Fruit fly (Drosophila melanogaster) whole organism, embryonic: ENCODE results near the gene Or67d.
A peak's percentile ranks its signal among the peaks of the same experiment; 100 is the strongest.

Experiments used
- Antp ChIP-seq: fragments of 200-800 bp; sonication (Bioruptor generic); optimal IDR thresholded peaks from 3 replicates; lab custom pipeline; 2016; ENCODE audit warnings: missing biosample characterization, missing genetic modification characterization
- CG10147 ChIP-seq: fragments of 200-800 bp; sonication (Bioruptor generic); optimal IDR thresholded peaks from 2 replicates; lab custom pipeline; 2019; ENCODE audit warnings: missing biosample characterization, mild to moderate bottlenecking, missing genetic modification characterization, moderate library complexity
- CG10979 ChIP-seq: fragments of 200-800 bp; sonication (Bioruptor generic); optimal IDR thresholded peaks from 2 replicates; lab custom pipeline; 2018; ENCODE audit warnings: missing biosample characterization, mild to moderate bottlenecking, missing genetic modification characterization, moderate library complexity
- CG12104 ChIP-seq: fragments of 200-800 bp; sonication (Bioruptor generic); optimal IDR thresholded peaks from 3 replicates; lab custom pipeline; 2016; ENCODE audit warnings: missing biosample characterization, missing genetic modification characterization
- CG12155 ChIP-seq: fragments of 200-800 bp; sonication (Bioruptor generic); optimal IDR thresholded peaks from 3 replicates; lab custom pipeline; 2016; ENCODE audit warnings: missing biosample characterization, missing genetic modification characterization
- CG12236 ChIP-seq: fragments of 200-800 bp; sonication (Bioruptor generic); optimal IDR thresholded peaks from 2 replicates; lab custom pipeline; 2016; ENCODE audit warnings: missing biosample characterization, missing genetic modification characterization
- CG14014 ChIP-seq: fragments of 200-800 bp; sonication (Bioruptor generic); IDR thresholded peaks from 2 replicates; pipeline ENCODE4 v1.3.6; 2022; ENCODE audit warnings: missing biosample characterization, missing genetic modification characterization
- CG14050 ChIP-seq: fragments of 200-800 bp; sonication (Bioruptor generic); IDR thresholded peaks from 3 replicates; pipeline ENCODE4 v1.3.6; 2022; ENCODE audit warnings: missing biosample characterization, missing genetic modification characterization
- CG15514 ChIP-seq: fragments of 200-800 bp; sonication (Bioruptor generic); optimal IDR thresholded peaks from 3 replicates; lab custom pipeline; 2017; ENCODE audit warnings: missing biosample characterization, missing genetic modification characterization, mild to moderate bottlenecking, moderate library complexity, missing genetic modification reagents
- CG18011 ChIP-seq: fragments of 200-800 bp; sonication (Bioruptor generic); optimal IDR thresholded peaks from 2 replicates; lab custom pipeline; 2017; ENCODE audit warnings: missing biosample characterization, missing genetic modification characterization, mild to moderate bottlenecking, moderate library complexity, missing genotype
- CG18476 ChIP-seq: fragments of 200-800 bp; sonication (Bioruptor generic); optimal IDR thresholded peaks from 2 replicates; lab custom pipeline; 2016; ENCODE audit warnings: missing biosample characterization, mild to moderate bottlenecking, missing genetic modification characterization
- CG2116 ChIP-seq: fragments of 200-800 bp; sonication (Bioruptor generic); optimal IDR thresholded peaks from 3 replicates; lab custom pipeline; 2018; ENCODE audit warnings: missing biosample characterization, mild to moderate bottlenecking, missing genetic modification characterization
- CG30403 ChIP-seq: fragments of 200-800 bp; sonication (Bioruptor generic); optimal IDR thresholded peaks from 3 replicates; lab custom pipeline; 2016; ENCODE audit warnings: missing biosample characterization, missing genetic modification characterization
- CG6654 ChIP-seq: fragments of 200-800 bp; sonication (Bioruptor generic); optimal IDR thresholded peaks from 2 replicates; lab custom pipeline; 2017; ENCODE audit warnings: missing biosample characterization, mild to moderate bottlenecking, missing genetic modification characterization
- CG7372 ChIP-seq: fragments of 200-800 bp; sonication (Bioruptor generic); IDR thresholded peaks from 2 replicates; pipeline ENCODE4 v1.3.6; 2022; ENCODE audit warnings: missing biosample characterization, missing genetic modification characterization
- CkIIα-i1 ChIP-seq: fragments of 200-800 bp; sonication (Bioruptor generic); IDR thresholded peaks from 2 replicates; pipeline ENCODE4 v1.3.6; 2022; ENCODE audit warnings: missing biosample characterization, missing genetic modification characterization
- D ChIP-seq, 2 experiments: fragments of 200-800 bp in 1 of 2; fragments of >200 bp in 1 of 2; sonication (Bioruptor generic) in 1 of 2; optimal IDR thresholded peaks; 2 replicates in 1 of 2; 3 replicates in 1 of 2; lab custom pipeline; 2017; ENCODE audit warnings: mild to moderate bottlenecking in 1 of 2, missing biosample characterization in 1 of 2, missing genetic modification characterization in 1 of 2, missing genetic modification reagents in 1 of 2
- Doc3 ChIP-seq: fragments of 200-800 bp; sonication (Bioruptor generic); IDR thresholded peaks from 3 replicates; pipeline ENCODE4 v1.3.6; 2022; ENCODE audit warnings: missing biosample characterization, missing genetic modification characterization; ENCODE audit not compliant: partially characterized antibody
- ERR ChIP-seq: fragments of 200-800 bp; sonication (Bioruptor generic); optimal IDR thresholded peaks from 2 replicates; lab custom pipeline; 2016; ENCODE audit warnings: missing biosample characterization, missing genetic modification characterization
- H15 ChIP-seq: fragments of 200-800 bp; sonication (Bioruptor generic); IDR thresholded peaks from 3 replicates; pipeline ENCODE4 v1.3.6; 2022; ENCODE audit warnings: missing biosample characterization, missing genetic modification characterization
- NC2β ChIP-seq: fragments of 200-800 bp; sonication (Bioruptor generic); optimal IDR thresholded peaks from 2 replicates; lab custom pipeline; 2016; ENCODE audit warnings: missing biosample characterization, missing genetic modification characterization
- Opbp ChIP-seq: fragments of 200-800 bp; sonication (Bioruptor generic); IDR thresholded peaks from 3 replicates; pipeline ENCODE4 v1.3.6; 2022; ENCODE audit warnings: missing biosample characterization, missing genetic modification characterization; ENCODE audit not compliant: partially characterized antibody
- Rx ChIP-seq: fragments of 200-800 bp; sonication (Bioruptor generic); IDR thresholded peaks from 2 replicates; pipeline ENCODE4 v1.3.6; 2022; ENCODE audit warnings: missing biosample characterization, missing genetic modification characterization
- Scr ChIP-seq: fragments of 200-800 bp; sonication (Bioruptor generic); IDR thresholded peaks from 2 replicates; pipeline ENCODE4 v1.3.6; 2022; ENCODE audit warnings: missing biosample characterization, missing genetic modification characterization; ENCODE audit not compliant: partially characterized antibody
- amos ChIP-seq: fragments of 200-800 bp; sonication (Bioruptor generic); IDR thresholded peaks from 2 replicates; pipeline ENCODE4 v1.3.6; 2022; ENCODE audit warnings: missing biosample characterization, missing genetic modification characterization; ENCODE audit not compliant: partially characterized antibody
- ash1 ChIP-seq: fragments of 200-800 bp; sonication (Bioruptor generic); optimal IDR thresholded peaks from 2 replicates; lab custom pipeline; 2018; ENCODE audit warnings: missing biosample characterization, mild to moderate bottlenecking, missing genetic modification characterization
- bbx ChIP-seq: fragments of 200-800 bp; sonication (Bioruptor generic); IDR thresholded peaks from 2 replicates; pipeline ENCODE4 v1.3.6; 2022; ENCODE audit warnings: missing biosample characterization, missing genetic modification characterization; ENCODE audit not compliant: partially characterized antibody
- br ChIP-seq: fragments of >200 bp; optimal IDR thresholded peaks from 2 replicates; lab custom pipeline; 2017
- bsh ChIP-seq, 2 experiments: fragments of 200-800 bp; sonication (Bioruptor generic); optimal IDR thresholded peaks; 2 replicates each; lab custom pipeline; 2017 to 2018; ENCODE audit warnings: mild to moderate bottlenecking in 2 of 2, missing biosample characterization in 2 of 2, missing genetic modification characterization in 2 of 2, moderate library complexity in 1 of 2
- chm ChIP-seq: fragments of 200-800 bp; sonication (Bioruptor generic); IDR thresholded peaks from 2 replicates; pipeline ENCODE4 v1.3.6; 2022; ENCODE audit warnings: missing biosample characterization, missing genetic modification characterization
- crc ChIP-seq: fragments of 200-800 bp; sonication (Bioruptor generic); optimal IDR thresholded peaks from 2 replicates; lab custom pipeline; 2016; ENCODE audit warnings: missing biosample characterization, missing genetic modification characterization
- dati ChIP-seq: fragments of 200-800 bp; sonication (Bioruptor generic); IDR thresholded peaks from 2 replicates; pipeline ENCODE4 v1.3.6; 2022; ENCODE audit warnings: missing biosample characterization, missing genetic modification characterization
- dm ChIP-seq: fragments of 200-800 bp; sonication (Bioruptor generic); optimal IDR thresholded peaks from 3 replicates; lab custom pipeline; 2016; ENCODE audit warnings: missing biosample characterization, missing genetic modification characterization
- ewg ChIP-seq: fragments of 200-800 bp; sonication (Bioruptor generic); optimal IDR thresholded peaks from 3 replicates; lab custom pipeline; 2017; ENCODE audit warnings: mild to moderate bottlenecking, missing biosample characterization, missing genetic modification reagents, missing genetic modification characterization
- exex ChIP-seq: fragments of 200-800 bp; sonication (Bioruptor generic); optimal IDR thresholded peaks from 4 replicates; lab custom pipeline; 2018; ENCODE audit warnings: missing biosample characterization, mild to moderate bottlenecking, missing genetic modification characterization, moderate library complexity
- eyg ChIP-seq: fragments of 200-800 bp; sonication (Bioruptor generic); optimal IDR thresholded peaks from 3 replicates; lab custom pipeline; 2016; ENCODE audit warnings: missing biosample characterization, missing genetic modification characterization
- fru ChIP-seq: fragments of >200 bp; optimal IDR thresholded peaks from 2 replicates; lab custom pipeline; 2017
- grn ChIP-seq: fragments of 200-800 bp; sonication (Bioruptor generic); optimal IDR thresholded peaks from 3 replicates; lab custom pipeline; 2017; ENCODE audit warnings: missing biosample characterization, missing genetic modification characterization
- hbn ChIP-seq: fragments of 200-800 bp; sonication (Bioruptor generic); IDR thresholded peaks from 2 replicates; pipeline ENCODE4 v1.3.6; 2022; ENCODE audit warnings: missing biosample characterization, missing genetic modification characterization; ENCODE audit not compliant: partially characterized antibody
- insv ChIP-seq, 2 experiments: fragments of 200-800 bp; sonication (Bioruptor generic); optimal IDR thresholded peaks; 3 replicates each; lab custom pipeline; 2016 to 2018; ENCODE audit warnings: missing biosample characterization in 2 of 2, missing genetic modification characterization in 2 of 2
- sens ChIP-seq: fragments of 200-800 bp; sonication (Bioruptor generic); peaks from one replicate; lab custom pipeline; 2016; ENCODE audit warnings: missing biosample characterization, missing genetic modification characterization
- sens-2 ChIP-seq: fragments of 200-800 bp; sonication (Bioruptor generic); IDR thresholded peaks from 2 replicates; pipeline ENCODE4 v1.3.6; 2022; ENCODE audit warnings: missing biosample characterization, missing genetic modification characterization
- slbo ChIP-seq: fragments of 200-800 bp; sonication (Bioruptor generic); IDR thresholded peaks from 2 replicates; pipeline ENCODE4 v1.3.6; 2022; ENCODE audit warnings: missing biosample characterization, missing genetic modification characterization
- sob ChIP-seq: fragments of 200-800 bp; sonication (Bioruptor generic); IDR thresholded peaks from 2 replicates; pipeline ENCODE4 v1.3.6; 2022; ENCODE audit warnings: missing biosample characterization, missing genetic modification characterization
- sug ChIP-seq: fragments of 200-800 bp; optimal IDR thresholded peaks from 2 replicates; lab custom pipeline; 2019; ENCODE audit warnings: missing biosample characterization, mild to moderate bottlenecking, missing genetic modification characterization, moderate library complexity
- tin ChIP-seq: fragments of 200-800 bp; sonication (Bioruptor generic); optimal IDR thresholded peaks from 3 replicates; lab custom pipeline; 2016; ENCODE audit warnings: missing biosample characterization, missing genetic modification characterization
- tna ChIP-seq: fragments of 200-800 bp; sonication (Bioruptor generic); IDR thresholded peaks from 2 replicates; pipeline ENCODE4 v1.3.6; 2022; ENCODE audit warnings: missing biosample characterization, missing genetic modification characterization; ENCODE audit not compliant: partially characterized antibody
- usp ChIP-seq: fragments of >200 bp; optimal IDR thresholded peaks from 2 replicates; lab custom pipeline; 2017; ENCODE audit warnings: missing biosample characterization, missing genetic modification characterization
- zen2 ChIP-seq: fragments of 200-800 bp; sonication (Bioruptor generic); IDR thresholded peaks from 3 replicates; pipeline ENCODE4 v1.3.6; 2022; ENCODE audit warnings: missing biosample characterization, missing genetic modification characterization; ENCODE audit not compliant: partially characterized antibody

The Or67d gene

dm6 chr3L:10321735-10322319, 48.8 kb downstream of the Or67d start (continued):
- no peak for TF ChIP-seq Antp (GFP tag; lab: Kevin White, UChicago)
- TF ChIP-seq CG14050 (GFP tag; lab: Robert Waterston, UW): no peak
- TF ChIP-seq CG10979 (tag; lab: Kevin White, UChicago): no peak
- TF ChIP-seq crc: no peak
- peak in 1 of 2 experiments; percentile 74 for TF ChIP-seq insv (GFP tag; optimal IDR thresholded peaks at IDR 0.05; lab: Kevin White, UChicago)
- TF ChIP-seq CG15514 (GFP tag; lab: Kevin White, UChicago): no peak
- TF ChIP-seq sug (tag; lab: Kevin White, UChicago): no peak
- TF ChIP-seq CG12155: no peak
- TF ChIP-seq D (optimal IDR thresholded peaks at IDR 0.05; lab: Kevin White, UChicago): no peak
- TF ChIP-seq D (GFP tag; optimal IDR thresholded peaks at IDR 0.05; lab: Kevin White, UChicago): no peak
- no peak for TF ChIP-seq CG12236 (GFP tag; lab: Kevin White, UChicago)
- TF ChIP-seq Rx (GFP tag; lab: Robert Waterston, UW): no peak
- TF ChIP-seq Opbp: peak; percentile 57; the same call in 1 of the 3 replicates
- no peak for TF ChIP-seq CG6654 (GFP tag; lab: Kevin White, UChicago)
- TF ChIP-seq CG2116: no peak
- TF ChIP-seq fru: no peak
- no peak for TF ChIP-seq ash1 (GFP tag; lab: Kevin White, UChicago)
- no peak for TF ChIP-seq H15
- no peak for TF ChIP-seq ewg (GFP tag; lab: Kevin White, UChicago)
- TF ChIP-seq hbn (GFP tag; lab: Robert Waterston, UW): no peak
- TF ChIP-seq zen2 (GFP tag; lab: Robert Waterston, UW): peak; percentile 28; the same call in 1 of the 3 replicates
- TF ChIP-seq amos: peak; percentile 55; the same call in 1 of the 2 replicates
- TF ChIP-seq Scr (GFP tag; lab: Robert Waterston, UW): 0 out of 2 replicates have a peak, but pooled peaks have one; percentile 21
- TF ChIP-seq usp (GFP tag; lab: Kevin White, UChicago): no peak
- TF ChIP-seq chm (GFP tag; lab: Robert Waterston, UW): no peak
- no peak for TF ChIP-seq CG7372
- TF ChIP-seq tin (GFP tag; lab: Kevin White, UChicago): no peak
- TF ChIP-seq CG14014 (GFP tag; lab: Robert Waterston, UW): no peak
- TF ChIP-seq bbx (GFP tag; lab: Robert Waterston, UW): peak; percentile 80
- no peak for TF ChIP-seq CG30403 (GFP tag; lab: Kevin White, UChicago)
- TF ChIP-seq dati (GFP tag; lab: Robert Waterston, UW): no peak
- TF ChIP-seq tna (GFP tag; lab: Robert Waterston, UW): peak; percentile 33; the same call in 1 of the 2 replicates
- no peak for TF ChIP-seq Doc3
- TF ChIP-seq CG12104: no peak
- TF ChIP-seq exex (tag; lab: Kevin White, UChicago): no peak
- TF ChIP-seq sens (GFP tag; lab: Kevin White, UChicago): peak; percentile 73
- TF ChIP-seq slbo (GFP tag; lab: Robert Waterston, UW): no peak
- TF ChIP-seq ERR: no peak
- no peak for TF ChIP-seq CG18476 (GFP tag; lab: Kevin White, UChicago)
- TF ChIP-seq sens-2 (GFP tag; lab: Robert Waterston, UW): peak; percentile 46; the same call in 1 of the 2 replicates
- no peak for TF ChIP-seq NC2β
- TF ChIP-seq CG18011 (GFP tag; lab: Kevin White, UChicago): no peak
- no peak for TF ChIP-seq sob (GFP tag; lab: Robert Waterston, UW)
- no peak for TF ChIP-seq grn
- TF ChIP-seq CG10147 (GFP tag; lab: Kevin White, UChicago): no peak
- TF ChIP-seq eyg (GFP tag; lab: Kevin White, UChicago): no peak
- TF ChIP-seq bsh (GFP tag; optimal IDR thresholded peaks at IDR 0.05; lab: Kevin White, UChicago): no peak
- no peak for TF ChIP-seq dm (GFP tag; lab: Kevin White, UChicago)
- no peak for TF ChIP-seq br (lab: Kevin White, UChicago)
- no peak for TF ChIP-seq CkIIα-i1 (GFP tag; lab: Robert Waterston, UW)
